Worm (Caenorhabditis elegans) whole organism, mixed stage, embryonic: ENCODE data around the gene zip-11.

Source experiments
- M03D4.4 ChIP-seq: sonication (generic microtip); optimal IDR thresholded peaks from 2 replicates; lab custom pipeline; 2017; ENCODE audit warnings: mild to moderate bottlenecking, missing genetic modification characterization, missing compliant biosample characterization
- bed-3 ChIP-seq: fragments of 200-800 bp; sonication (Bioruptor generic); optimal IDR thresholded peaks from 3 replicates; lab custom pipeline; 2018; ENCODE audit warnings: mild to moderate bottlenecking, missing genetic modification characterization, moderate library complexity, missing compliant biosample characterization
- blmp-1 ChIP-seq: fragments of 150-350 bp; optimal IDR thresholded peaks from 2 replicates; lab custom pipeline; 2014; ENCODE audit warnings: missing biosample characterization, missing genetic modification characterization
- ceh-39 ChIP-seq: fragments of 150-350 bp; optimal IDR thresholded peaks from 2 replicates; lab custom pipeline; 2014; ENCODE audit warnings: missing biosample characterization, missing genetic modification characterization
- ces-1 ChIP-seq: fragments of 150-350 bp; optimal IDR thresholded peaks from 2 replicates; lab custom pipeline; 2014; ENCODE audit warnings: missing biosample characterization, missing genetic modification reagents, missing genetic modification characterization
- cnd-1 ChIP-seq: fragments of 200-800 bp; sonication (Bioruptor generic); optimal IDR thresholded peaks from 2 replicates; lab custom pipeline; 2018; ENCODE audit warnings: mild to moderate bottlenecking, missing genetic modification characterization, missing compliant biosample characterization
- drap-1 ChIP-seq: fragments of 200-800 bp; sonication (Bioruptor generic); optimal IDR thresholded peaks from 3 replicates; lab custom pipeline; 2018; ENCODE audit warnings: mild to moderate bottlenecking, missing genetic modification characterization, missing compliant biosample characterization
- elt-1 ChIP-seq: sonication (generic microtip); optimal IDR thresholded peaks from 2 replicates; lab custom pipeline; 2017; ENCODE audit warnings: missing genetic modification characterization, mild to moderate bottlenecking, missing compliant biosample characterization, antibody characterized with exemption, moderate library complexity, borderline replicate concordance; ENCODE audit not compliant: insufficient read depth
- elt-3 ChIP-seq: fragments of 150-350 bp; optimal IDR thresholded peaks from 2 replicates; lab custom pipeline; 2014; ENCODE audit warnings: missing biosample characterization, missing genetic modification characterization
- flh-1 ChIP-seq: fragments of 200-800 bp; sonication (Bioruptor generic); optimal IDR thresholded peaks from 2 replicates; lab custom pipeline; 2018; ENCODE audit warnings: mild to moderate bottlenecking, missing genetic modification characterization, moderate library complexity, missing compliant biosample characterization
- ham-2 ChIP-seq: fragments of 200-800 bp; sonication (Bioruptor generic); optimal IDR thresholded peaks from 2 replicates; lab custom pipeline; 2018; ENCODE audit warnings: mild to moderate bottlenecking, missing genetic modification characterization, missing compliant biosample characterization
- hlh-1 ChIP-seq: fragments of 150-350 bp; optimal IDR thresholded peaks from 2 replicates; lab custom pipeline; 2014; ENCODE audit warnings: missing biosample characterization, missing genetic modification reagents, missing genetic modification characterization
- lin-13 ChIP-seq: fragments of 150-350 bp; optimal IDR thresholded peaks from 2 replicates; lab custom pipeline; 2014; ENCODE audit warnings: missing biosample characterization, missing genetic modification characterization
- lsy-2 ChIP-seq: fragments of 150-350 bp; optimal IDR thresholded peaks from 2 replicates; lab custom pipeline; 2014; ENCODE audit warnings: missing biosample characterization, missing genetic modification characterization
- mab-5 ChIP-seq: fragments of 150-350 bp; optimal IDR thresholded peaks from 2 replicates; lab custom pipeline; 2014; ENCODE audit warnings: missing biosample characterization, missing genetic modification characterization
- mep-1 ChIP-seq: fragments of 150-350 bp; optimal IDR thresholded peaks from 2 replicates; lab custom pipeline; 2017; ENCODE audit warnings: missing biosample characterization, missing genetic modification reagents, missing genetic modification characterization, inconsistent platforms
- mls-2 ChIP-seq: sonication (generic microtip); optimal IDR thresholded peaks from 2 replicates; lab custom pipeline; 2016; ENCODE audit warnings: mild to moderate bottlenecking, missing genetic modification characterization, moderate library complexity, missing compliant biosample characterization
- nhr-12 ChIP-seq: fragments of 150-350 bp; optimal IDR thresholded peaks from 2 replicates; lab custom pipeline; 2014; ENCODE audit warnings: missing biosample characterization, missing genetic modification characterization
- nhr-2 ChIP-seq: fragments of 150-350 bp; optimal IDR thresholded peaks from 2 replicates; lab custom pipeline; 2014; ENCODE audit warnings: missing biosample characterization, missing genetic modification characterization
- nhr-237 ChIP-seq: fragments of 150-350 bp; optimal IDR thresholded peaks from 2 replicates; lab custom pipeline; 2014; ENCODE audit warnings: missing biosample characterization, missing genetic modification characterization
- nhr-28 ChIP-seq: fragments of 150-350 bp; optimal IDR thresholded peaks from 2 replicates; lab custom pipeline; 2014; ENCODE audit warnings: missing biosample characterization, missing genetic modification characterization
- nhr-76 ChIP-seq: sonication (generic microtip); optimal IDR thresholded peaks from 2 replicates; lab custom pipeline; 2017; ENCODE audit warnings: missing biosample characterization, missing genetic modification characterization
- pha-4 ChIP-seq: fragments of 150-350 bp; optimal IDR thresholded peaks from 2 replicates; lab custom pipeline; 2018; ENCODE audit warnings: missing biosample characterization, missing genetic modification reagents, missing genetic modification characterization
- sem-2 ChIP-seq: fragments of 200-800 bp; sonication (Bioruptor generic); optimal IDR thresholded peaks from 2 replicates; lab custom pipeline; 2018; ENCODE audit warnings: mild to moderate bottlenecking, missing genetic modification characterization, missing compliant biosample characterization
- snpc-4 ChIP-seq: fragments of 150-350 bp; optimal IDR thresholded peaks from 2 replicates; lab custom pipeline; 2014; ENCODE audit warnings: missing biosample characterization, missing genetic modification characterization
- sptf-1 ChIP-seq: sonication (generic microtip); optimal IDR thresholded peaks from 2 replicates; lab custom pipeline; 2017; ENCODE audit warnings: mild to moderate bottlenecking, missing genetic modification characterization, moderate library complexity, missing compliant biosample characterization
- tbx-8 ChIP-seq: fragments of 200-800 bp; sonication (Bioruptor generic); optimal IDR thresholded peaks from 2 replicates; lab custom pipeline; 2018; ENCODE audit warnings: mild to moderate bottlenecking, missing genetic modification characterization, moderate library complexity, missing compliant biosample characterization
- unc-120 ChIP-seq: sonication (generic microtip); optimal IDR thresholded peaks from 2 replicates; lab custom pipeline; 2017; ENCODE audit warnings: missing genetic modification characterization, missing compliant biosample characterization; ENCODE audit not compliant: poor library complexity, severe bottlenecking
- unc-39 ChIP-seq: fragments of 150-350 bp; optimal IDR thresholded peaks from 2 replicates; lab custom pipeline; 2014; ENCODE audit warnings: missing biosample characterization, missing genetic modification characterization
- unc-62 ChIP-seq: fragments of 150-350 bp; optimal IDR thresholded peaks from 2 replicates; lab custom pipeline; 2014; ENCODE audit warnings: missing biosample characterization, missing genetic modification reagents, missing genetic modification characterization
- zip-8 ChIP-seq: fragments of 150-350 bp; optimal IDR thresholded peaks from 2 replicates; lab custom pipeline; 2014; ENCODE audit warnings: missing biosample characterization, missing genetic modification characterization
- ztf-11 ChIP-seq: fragments of 150-350 bp; optimal IDR thresholded peaks from 2 replicates; lab custom pipeline; 2014; ENCODE audit warnings: missing biosample characterization, missing genetic modification characterization

Gene zip-11

DNA sequence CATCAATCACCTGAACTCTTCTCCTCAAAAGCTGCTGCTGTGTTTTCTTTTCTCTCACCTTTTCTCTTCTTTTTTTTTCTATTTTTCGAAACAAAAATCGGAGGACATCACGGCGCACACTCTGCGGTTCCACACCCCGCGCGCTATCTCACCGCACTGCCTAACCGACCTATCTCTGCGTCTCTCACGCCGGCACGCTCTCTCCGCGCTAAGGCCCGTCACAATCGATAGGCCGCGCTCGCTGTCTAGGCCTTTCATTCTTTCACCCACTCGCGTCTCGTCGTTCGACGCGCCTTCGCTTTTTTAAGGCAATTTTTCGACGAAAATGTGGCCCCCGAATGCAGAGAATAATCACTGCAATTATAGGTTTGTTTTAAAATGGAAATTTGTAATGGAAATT lies at the start of gene zip-11:
Gene zip-11, plus strand, starts transcription at position 34 of the 400 bp plus-strand sequence.
- TF ChIP-seq elt-1 (tag; lab: Kevin White, UChicago) (no peak), ces-1 (no peak), nhr-237 (tag; lab: Kevin White, UChicago) (peak; percentile 24), M03D4.4 (tag; lab: Kevin White, UChicago) (no peak), mep-1 (tag; lab: Kevin White, UChicago) (peak; percentile 24), tbx-8 (GFP tag; lab: Kevin White, UChicago) (no peak), unc-120 (tag; lab: Kevin White, UChicago) (peak; percentile 62), ceh-39 (tag; lab: Kevin White, UChicago) (peak; percentile 23), ztf-11 (no peak), unc-62 (GFP tag; lab: Kevin White, UChicago) (peak; percentile 34), hlh-1 (tag; lab: Kevin White, UChicago) (no peak), mab-5 (no peak), pha-4 (peak; percentile 60), bed-3 (GFP tag; lab: Kevin White, UChicago) (no peak), elt-3 (tag; lab: Kevin White, UChicago) (no peak), lsy-2 (peak; percentile 21), mls-2 (tag; lab: Kevin White, UChicago) (no peak)

DNA sequence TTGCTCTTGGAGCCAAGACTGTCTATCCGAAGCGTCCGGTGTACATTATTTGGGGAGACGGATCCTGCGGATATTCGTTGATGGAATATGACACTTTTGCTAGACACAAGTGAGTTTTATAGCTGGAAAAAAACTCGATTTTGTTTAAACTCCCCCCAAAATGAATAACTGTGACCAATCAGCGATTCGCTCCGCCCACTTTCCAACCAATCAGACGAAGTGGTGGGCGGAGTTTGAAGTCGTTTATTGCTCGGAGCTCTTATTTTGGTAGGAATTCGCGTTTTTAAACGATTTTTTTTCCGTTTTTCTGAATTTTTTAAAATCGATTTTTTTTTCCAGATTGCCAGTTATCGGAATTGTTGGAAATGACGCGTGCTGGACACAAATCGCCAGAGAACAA lies 49.3 kb upstream of the zip-11 start:
- TF ChIP-seq flh-1 (no peak), blmp-1 (tag; lab: Kevin White, UChicago) (no peak), tbx-8 (GFP tag; lab: Kevin White, UChicago) (no peak), cnd-1 (no peak), zip-8 (tag; lab: Kevin White, UChicago) (no peak), lsy-2 (no peak), unc-39 (no peak), nhr-2 (tag; lab: Kevin White, UChicago) (no peak), ham-2 (GFP tag; lab: Kevin White, UChicago) (no peak), sptf-1 (tag; lab: Kevin White, UChicago) (no peak), nhr-76 (tag; lab: Kevin White, UChicago) (no peak), nhr-28 (tag; lab: Kevin White, UChicago) (no peak), drap-1 (GFP tag; lab: Kevin White, UChicago) (no peak), lin-13 (tag; lab: Kevin White, UChicago) (no peak), nhr-12 (no peak), ceh-39 (tag; lab: Kevin White, UChicago) (no peak), elt-1 (tag; lab: Kevin White, UChicago) (no peak), sem-2 (no peak)

- no peak for TF ChIP-seq blmp-1 (tag; lab: Kevin White, UChicago)
Observed at ce11 chrIV:3265657-3266056, 45.4 kb upstream of the zip-11 start, which contains the start of gene T26C12.2. Gene T26C12.2, minus strand, starts transcription at chrIV:3265757.

DNA sequence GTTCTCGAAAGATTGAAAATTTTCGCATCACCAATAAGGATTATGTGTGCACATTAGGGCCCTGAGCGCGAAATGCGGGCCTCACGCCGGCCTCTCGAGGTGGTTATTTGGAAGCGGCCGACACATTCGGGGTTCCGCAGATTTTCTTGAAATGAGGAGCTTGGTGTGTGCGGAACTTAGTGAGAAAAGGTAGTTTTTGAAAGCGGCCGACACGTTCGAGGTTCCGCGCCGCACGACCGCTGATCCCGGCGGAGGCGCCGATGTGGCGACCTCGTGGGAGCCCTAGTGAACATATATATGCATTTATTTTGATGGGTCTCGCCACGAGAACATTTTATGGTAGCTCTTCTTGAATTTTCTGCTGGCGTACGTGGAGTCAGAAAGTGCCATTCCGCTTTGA lies 44.2 kb upstream of the zip-11 start:
- TF ChIP-seq snpc-4 (tag; lab: Kevin White, UChicago) (no peak), M03D4.4 (tag; lab: Kevin White, UChicago) (no peak), ham-2 (GFP tag; lab: Kevin White, UChicago) (no peak), lin-13 (tag; lab: Kevin White, UChicago) (no peak), mab-5 (no peak), lsy-2 (no peak), zip-8 (tag; lab: Kevin White, UChicago) (no peak), ces-1 (no peak), elt-1 (tag; lab: Kevin White, UChicago) (no peak), tbx-8 (GFP tag; lab: Kevin White, UChicago) (no peak), hlh-1 (tag; lab: Kevin White, UChicago) (no peak), sptf-1 (tag; lab: Kevin White, UChicago) (no peak), nhr-12 (no peak), unc-62 (GFP tag; lab: Kevin White, UChicago) (no peak), flh-1 (no peak), mls-2 (tag; lab: Kevin White, UChicago) (no peak), nhr-237 (tag; lab: Kevin White, UChicago) (no peak), ceh-39 (tag; lab: Kevin White, UChicago) (no peak)

DNA sequence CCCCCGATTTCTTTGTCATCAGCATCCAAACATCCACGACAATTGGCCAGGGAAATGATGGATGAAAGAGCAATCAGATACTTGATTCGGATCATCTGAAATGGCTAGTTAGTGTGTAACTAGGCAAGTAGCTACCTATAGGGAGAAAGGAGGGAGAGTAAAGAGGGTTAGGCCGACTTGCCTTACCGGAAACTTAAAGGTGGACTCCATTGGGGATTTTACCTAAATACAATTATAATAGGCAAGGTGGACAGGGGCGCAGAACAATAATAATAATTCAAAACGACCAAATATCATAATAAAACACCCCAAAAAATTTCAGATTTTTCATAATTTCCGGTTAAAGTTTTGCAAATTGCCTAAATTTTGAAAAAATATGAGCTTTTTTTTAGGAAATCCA lies 43.5 kb upstream of the zip-11 start, which contains the start of gene clec-173:
Gene clec-173, minus strand, starts transcription at position 101 of the 400 bp plus-strand sequence.
- TF ChIP-seq sem-2 (no peak), blmp-1 (tag; lab: Kevin White, UChicago) (no peak), nhr-12 (no peak), elt-1 (tag; lab: Kevin White, UChicago) (no peak)
